Worm (Caenorhabditis elegans) whole organism, L4/young adult: Measurements from ENCODE around the gene srx-133.

ENCODE experiments used
- dao-5 ChIP-seq: sonication (generic microtip); optimal IDR thresholded peaks from 2 replicates; lab custom pipeline; 2016; ENCODE audit warnings: missing genotype, missing genetic modification characterization, moderate library complexity, missing compliant biosample characterization
- him-1 ChIP-seq: sonication (generic microtip); optimal IDR thresholded peaks from 2 replicates; lab custom pipeline; 2016; ENCODE audit warnings: missing genotype, missing genetic modification reagents, missing genetic modification characterization, missing compliant biosample characterization

DNA sequence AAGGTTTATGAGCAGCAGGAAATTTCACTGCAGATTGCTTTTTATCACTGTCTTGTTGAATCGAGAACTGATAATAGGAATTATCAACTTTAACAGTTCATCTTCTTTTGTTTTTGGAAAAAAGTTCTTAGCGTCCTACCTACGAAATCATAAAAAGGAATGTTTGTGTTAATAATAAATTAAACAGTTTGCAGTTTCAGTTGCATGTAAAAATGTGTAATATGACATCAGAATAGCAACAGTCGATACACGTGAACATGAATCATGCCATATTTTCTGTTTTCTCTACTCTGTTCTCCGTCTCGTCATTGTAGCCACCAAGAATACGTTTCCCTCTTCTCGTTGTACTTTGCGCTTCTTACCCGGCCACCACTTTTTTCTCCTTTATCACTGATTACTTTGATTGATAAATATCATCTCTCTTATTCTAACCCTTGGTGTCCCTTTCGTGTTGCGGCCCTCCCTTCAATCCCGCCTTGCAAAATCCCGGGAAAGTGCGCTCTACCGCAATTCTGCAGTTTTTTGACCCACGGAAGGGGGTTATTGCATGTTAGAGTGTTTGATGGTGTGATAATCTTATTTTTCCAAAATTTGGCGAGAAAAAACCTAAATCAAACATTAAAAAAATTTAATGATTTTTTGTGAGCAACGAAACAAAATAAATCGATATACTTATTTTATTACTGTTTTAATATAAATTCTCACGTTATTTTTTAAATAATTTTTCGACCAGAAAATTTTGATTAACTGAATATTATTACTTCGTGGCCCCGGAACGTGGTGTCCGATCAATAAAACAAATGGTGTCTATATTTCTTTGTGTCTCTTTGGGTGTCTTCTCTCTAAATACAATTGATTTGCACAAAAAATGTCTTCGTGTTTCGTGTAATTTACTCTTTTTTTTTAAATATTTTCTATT is 44.2 kb downstream of the srx-133 start, which contains the start of gene sptl-3:
- no peak for TF ChIP-seq him-1 (tag; lab: Kevin White, UChicago)
- TF ChIP-seq dao-5 = no peak
